Worm (Caenorhabditis elegans) whole organism, midembryonic: ENCODE results near the gene aak-2.

Experiments used
- T22C8.4 ChIP-seq: fragments of 200-800 bp; sonication (Bioruptor generic); IDR thresholded peaks from 2 replicates; pipeline ENCODE4 v1.3.6; 2022; ENCODE audit warnings: missing genetic modification characterization, missing compliant biosample characterization
- cog-1 ChIP-seq: sonication (generic microtip); optimal IDR thresholded peaks from 2 replicates; lab custom pipeline; 2016; ENCODE audit warnings: missing genetic modification characterization, missing compliant biosample characterization
- flt-1 ChIP-seq: fragments of 200-800 bp; sonication (Bioruptor generic); IDR thresholded peaks from 2 replicates; pipeline ENCODE4 v1.3.6; 2022; ENCODE audit warnings: missing genetic modification characterization, missing compliant biosample characterization
- klf-2 ChIP-seq: fragments of 200-800 bp; sonication (Bioruptor generic); conservative IDR thresholded peaks from 2 replicates; pipeline ENCODE4 v1.3.6; 2022; ENCODE audit warnings: missing genetic modification reagents, missing genetic modification characterization, missing compliant biosample characterization
- med-1 ChIP-seq: sonication (generic microtip); optimal IDR thresholded peaks from 2 replicates; lab custom pipeline; 2017; ENCODE audit warnings: missing genetic modification characterization, mild to moderate bottlenecking, missing compliant biosample characterization, antibody characterized with exemption, missing genetic modification reagents; ENCODE audit not compliant: insufficient read depth
- ref-1 ChIP-seq: fragments of 200-800 bp; sonication (Bioruptor generic); conservative IDR thresholded peaks from 2 replicates; pipeline ENCODE4 v1.3.6; 2022; ENCODE audit warnings: missing genetic modification reagents, missing genetic modification characterization, missing compliant biosample characterization
- tab-1 ChIP-seq: fragments of 200-800 bp; sonication (Bioruptor generic); IDR thresholded peaks from 2 replicates; pipeline ENCODE4 v1.3.6; 2022; ENCODE audit warnings: missing genetic modification characterization, missing compliant biosample characterization
- ztf-23 ChIP-seq: fragments of 200-800 bp; sonication (Bioruptor generic); IDR thresholded peaks from 2 replicates; pipeline ENCODE4 v1.3.6; 2022; ENCODE audit warnings: missing genetic modification reagents, missing genetic modification characterization, missing compliant biosample characterization
- ztf-29 ChIP-seq: fragments of 200-800 bp; sonication (Bioruptor generic); IDR thresholded peaks from 2 replicates; pipeline ENCODE4 v1.3.6; 2022; ENCODE audit warnings: missing genetic modification reagents, missing genetic modification characterization, missing compliant biosample characterization

Gene aak-2

DNA sequence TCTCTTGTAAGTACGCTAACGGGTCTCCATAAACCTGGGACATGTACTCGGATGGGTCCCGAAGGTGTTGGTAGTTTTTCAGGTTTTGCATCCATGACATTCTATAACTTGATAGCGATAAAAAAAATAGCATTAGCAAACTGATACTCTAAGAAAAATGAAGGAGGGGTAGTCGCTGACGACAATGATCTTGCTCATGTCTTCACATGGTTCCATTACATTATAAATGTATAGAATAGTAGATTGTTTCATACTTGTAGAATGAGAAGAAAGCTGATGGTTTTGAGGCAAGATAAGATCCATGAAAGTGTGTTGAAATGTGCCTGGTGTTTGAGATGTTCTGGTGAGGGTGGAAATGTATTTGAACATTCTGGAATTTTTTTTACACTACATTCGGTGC is 11.1 kb downstream of the aak-2 start, which contains the start of gene mec-4:
TSS of gene mec-4 (minus strand) at position 101 of the 400 bp plus-strand sequence.
- TF ChIP-seq ztf-29 (GFP tag; lab: Robert Waterston, UW) (no peak), ztf-23 (GFP tag; lab: Robert Waterston, UW) (no peak), med-1 (GFP tag; lab: Kevin White, UChicago) (no peak), klf-2 (GFP tag; lab: Robert Waterston, UW) (no peak), T22C8.4 (GFP tag; lab: Robert Waterston, UW) (no peak), flt-1 (GFP tag; lab: Robert Waterston, UW) (no peak), cog-1 (no peak), tab-1 (no peak), ref-1 (GFP tag; lab: Robert Waterston, UW) (no peak)

DNA sequence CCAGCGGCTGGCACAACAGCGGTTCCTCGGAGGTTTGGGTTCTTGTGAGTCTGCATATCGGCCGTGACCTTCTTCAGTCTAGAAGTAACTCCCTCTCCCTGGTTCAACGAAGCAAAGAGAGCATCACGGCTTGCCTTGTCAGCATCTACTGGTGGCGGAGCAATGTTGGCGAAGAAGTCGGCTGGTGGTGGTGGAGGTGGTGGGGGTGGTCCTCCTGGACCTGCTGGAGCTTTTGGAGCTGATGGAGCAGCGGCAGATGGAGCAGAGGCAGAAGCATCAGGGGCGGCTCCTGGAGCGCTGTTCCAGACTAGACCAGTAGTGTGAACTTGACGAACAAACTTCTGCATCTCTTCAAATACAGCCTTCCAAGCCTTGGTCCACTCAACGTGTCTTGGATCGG is 12.6 kb downstream of the aak-2 start:
- TF ChIP-seq ref-1 (GFP tag; lab: Robert Waterston, UW) (no peak), cog-1 (no peak), tab-1 (no peak), klf-2 (GFP tag; lab: Robert Waterston, UW) (no peak), flt-1 (GFP tag; lab: Robert Waterston, UW) (no peak), T22C8.4 (GFP tag; lab: Robert Waterston, UW) (no peak), ztf-23 (GFP tag; lab: Robert Waterston, UW) (no peak), ztf-29 (GFP tag; lab: Robert Waterston, UW) (no peak)

DNA sequence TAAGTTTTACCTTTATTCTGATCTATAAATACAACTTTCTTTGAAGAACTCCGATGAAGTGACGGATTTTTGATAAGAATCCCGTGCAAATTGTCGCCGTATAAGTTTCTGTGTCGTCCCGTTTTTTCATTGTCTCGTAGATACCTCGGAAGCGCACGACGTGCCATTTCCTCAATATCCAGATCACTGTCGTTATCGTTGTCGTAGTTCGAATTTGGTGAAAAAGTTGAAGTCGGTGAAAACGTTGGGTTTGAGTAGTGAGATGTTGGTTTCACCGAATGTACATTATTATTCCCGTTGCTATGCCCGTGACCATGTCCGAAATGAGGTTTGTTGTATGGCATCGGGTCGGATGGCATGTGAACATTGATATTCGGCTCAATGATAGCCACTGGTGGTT is 13.8 kb downstream of the aak-2 start:
- TF ChIP-seq ref-1 (GFP tag; lab: Robert Waterston, UW), result no peak
- TF ChIP-seq cog-1, result no peak
- TF ChIP-seq flt-1 (GFP tag; lab: Robert Waterston, UW), result no peak
- no peak for TF ChIP-seq med-1 (GFP tag; lab: Kevin White, UChicago)
- TF ChIP-seq T22C8.4 (GFP tag; lab: Robert Waterston, UW), result no peak
- no peak for TF ChIP-seq tab-1
- no peak for TF ChIP-seq ztf-23 (GFP tag; lab: Robert Waterston, UW)
- no peak for TF ChIP-seq klf-2 (GFP tag; lab: Robert Waterston, UW)

DNA sequence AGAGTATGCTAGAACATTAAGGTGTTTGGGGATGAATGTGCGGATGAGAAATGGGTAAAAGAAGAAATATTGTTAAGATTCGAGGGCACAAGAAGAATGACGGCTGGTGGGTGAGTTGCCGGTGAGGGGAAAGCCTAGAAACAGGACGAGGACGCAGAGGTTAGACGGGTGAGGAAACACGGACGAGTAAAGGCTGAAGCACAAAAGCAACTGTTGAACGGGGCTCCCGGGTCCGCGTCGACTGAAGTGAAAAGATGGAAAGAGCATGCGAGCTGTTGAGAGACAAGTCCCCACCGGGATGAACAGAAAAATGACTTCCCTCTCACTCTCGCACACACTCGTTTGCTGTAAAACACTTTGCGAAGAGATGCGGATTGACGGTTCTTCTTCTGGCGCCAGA is 16.1 kb downstream of the aak-2 start:
- TF ChIP-seq ref-1 (GFP tag; lab: Robert Waterston, UW) (no peak), cog-1 (no peak)

DNA sequence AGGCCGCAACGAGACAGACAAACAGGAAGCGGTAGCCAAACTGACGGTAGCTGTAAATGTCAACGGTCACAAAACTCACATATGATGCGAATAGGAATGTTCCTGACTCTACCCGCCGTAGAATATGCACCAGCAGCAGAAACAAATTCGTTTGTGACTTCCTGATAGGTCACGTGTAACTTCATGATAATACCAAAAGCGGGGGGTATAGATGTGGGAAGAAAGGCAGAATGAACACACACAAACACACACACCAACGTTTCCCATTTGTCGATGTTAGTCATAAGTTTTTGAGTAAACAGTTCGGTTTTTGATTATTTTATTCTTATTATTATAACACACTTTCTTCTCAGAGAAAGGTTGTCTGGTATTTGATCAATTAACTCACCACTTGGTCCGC is 17.3 kb downstream of the aak-2 start:
- TF ChIP-seq flt-1 (GFP tag; lab: Robert Waterston, UW), result no peak
- no peak for TF ChIP-seq ref-1 (GFP tag; lab: Robert Waterston, UW)
- TF ChIP-seq med-1 (GFP tag; lab: Kevin White, UChicago), result no peak

DNA sequence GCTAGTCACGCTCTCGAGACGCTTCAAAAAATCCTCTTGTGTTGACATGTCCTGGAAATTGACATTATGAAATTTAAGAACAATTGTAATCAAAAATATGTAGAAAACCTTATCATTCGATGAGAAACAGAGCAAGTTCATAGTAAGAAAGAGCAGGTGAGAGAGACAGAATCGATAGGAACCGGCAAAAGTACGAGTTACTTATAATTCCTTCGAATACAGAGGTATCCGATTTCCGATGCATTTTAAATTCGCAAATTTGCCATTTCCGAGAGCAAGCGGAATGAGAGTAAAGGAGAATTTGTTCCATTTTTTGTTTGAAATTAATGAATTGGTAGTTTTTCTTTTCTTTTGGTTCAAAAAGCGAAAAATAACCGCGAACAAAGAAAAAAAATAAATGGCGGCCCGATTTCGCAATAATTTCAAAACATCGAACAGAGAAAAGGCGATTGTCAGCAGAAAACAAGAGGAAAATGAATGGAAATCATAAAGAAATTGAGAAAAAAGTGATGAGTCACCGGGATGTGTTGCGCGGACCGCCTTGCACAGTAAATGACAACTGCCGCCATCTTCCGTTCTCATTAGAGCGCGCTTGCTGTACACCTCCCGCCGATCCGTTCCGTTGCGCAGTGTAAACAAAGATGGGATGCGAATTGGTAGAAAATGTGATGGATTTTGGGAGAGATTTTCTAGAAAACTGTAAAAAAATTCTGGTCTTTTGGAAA is 17.9 kb downstream of the aak-2 start, which contains the start of gene cas-1:
TSS of gene cas-1 (minus strand) at position 51 of the 725 bp plus-strand sequence.
- no peak for TF ChIP-seq T22C8.4 (GFP tag; lab: Robert Waterston, UW)
- TF ChIP-seq klf-2 (GFP tag; lab: Robert Waterston, UW), result no peak
- TF ChIP-seq ztf-29 (GFP tag; lab: Robert Waterston, UW), result no peak
- no peak for TF ChIP-seq tab-1
- peak; percentile 32; the same call in 1 of the 2 replicates for TF ChIP-seq flt-1 (GFP tag; lab: Robert Waterston, UW)
- TF ChIP-seq ztf-23 (GFP tag; lab: Robert Waterston, UW), result no peak
- no peak for TF ChIP-seq ref-1 (GFP tag; lab: Robert Waterston, UW)
- no peak for TF ChIP-seq cog-1

DNA sequence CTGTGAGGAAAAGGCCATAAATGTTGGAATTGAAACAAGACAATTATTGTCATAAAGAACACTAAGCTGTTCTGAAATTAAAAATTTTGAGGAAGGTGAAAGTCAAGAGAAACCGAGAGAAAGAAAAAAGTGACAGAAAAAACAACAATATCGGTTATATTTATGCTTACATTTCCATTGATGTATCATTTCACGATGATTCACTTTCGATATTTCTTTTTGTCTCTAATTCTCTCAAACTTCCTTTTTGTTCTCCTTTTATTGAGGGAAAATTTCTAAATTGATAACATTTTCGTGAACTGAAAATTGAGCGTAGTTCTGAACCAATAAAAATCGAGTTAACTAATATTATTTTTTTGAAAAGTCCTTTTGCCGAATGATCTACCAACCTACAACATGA is 19.0 kb downstream of the aak-2 start:
- no peak for TF ChIP-seq ref-1 (GFP tag; lab: Robert Waterston, UW)
- TF ChIP-seq T22C8.4 (GFP tag; lab: Robert Waterston, UW), result no peak
- TF ChIP-seq ztf-23 (GFP tag; lab: Robert Waterston, UW), result no peak
- no peak for TF ChIP-seq flt-1 (GFP tag; lab: Robert Waterston, UW)
- TF ChIP-seq klf-2 (GFP tag; lab: Robert Waterston, UW), result no peak
- no peak for TF ChIP-seq cog-1
- TF ChIP-seq ztf-29 (GFP tag; lab: Robert Waterston, UW), result no peak
- no peak for TF ChIP-seq med-1 (GFP tag; lab: Kevin White, UChicago)
- no peak for TF ChIP-seq tab-1

DNA sequence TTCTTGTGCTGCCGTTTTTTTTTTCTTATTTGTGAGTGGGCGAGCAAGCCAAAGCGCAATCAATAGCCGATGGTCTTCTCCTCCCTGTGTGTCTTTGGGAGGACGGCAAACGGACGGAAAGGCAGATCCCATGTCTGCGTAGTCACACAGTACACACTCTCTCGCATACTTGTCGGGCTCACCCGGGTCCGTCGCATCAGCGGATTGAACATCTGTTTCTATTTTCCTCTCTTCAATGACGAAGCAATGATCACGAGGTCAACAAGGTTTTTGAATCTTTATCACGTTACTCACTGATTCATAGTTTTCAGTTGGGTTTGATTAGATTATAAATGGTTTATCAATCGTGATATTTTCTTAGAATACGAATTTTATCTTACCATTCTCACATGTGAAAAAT is 19.6 kb downstream of the aak-2 start:
- 0 out of 2 replicates have a peak, but pooled peaks have one; percentile 36 for TF ChIP-seq flt-1 (GFP tag; lab: Robert Waterston, UW)
- no peak for TF ChIP-seq ref-1 (GFP tag; lab: Robert Waterston, UW)

DNA sequence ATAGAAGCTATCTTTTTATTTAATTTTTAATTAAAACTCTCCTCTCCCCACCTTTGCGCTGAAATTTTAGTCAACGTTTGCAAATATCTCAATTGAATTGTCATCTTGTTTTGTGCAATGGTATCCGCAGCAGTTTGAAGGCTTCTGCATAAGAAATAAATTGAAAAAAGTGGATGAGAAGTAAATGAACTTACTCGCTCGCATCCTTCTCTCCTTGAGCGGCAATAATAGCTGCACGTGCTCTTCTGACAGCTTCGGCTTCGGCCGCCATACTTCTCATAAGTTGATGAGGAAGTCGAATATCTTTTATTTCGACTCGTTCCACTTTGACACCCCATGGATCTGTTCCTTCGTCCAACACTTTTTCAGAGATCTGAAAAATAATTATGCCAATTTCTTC is 21.0 kb downstream of the aak-2 start:
- no peak for TF ChIP-seq ztf-29 (GFP tag; lab: Robert Waterston, UW)
- no peak for TF ChIP-seq ztf-23 (GFP tag; lab: Robert Waterston, UW)
- TF ChIP-seq cog-1, result no peak
- TF ChIP-seq tab-1, result no peak
- no peak for TF ChIP-seq med-1 (GFP tag; lab: Kevin White, UChicago)

DNA sequence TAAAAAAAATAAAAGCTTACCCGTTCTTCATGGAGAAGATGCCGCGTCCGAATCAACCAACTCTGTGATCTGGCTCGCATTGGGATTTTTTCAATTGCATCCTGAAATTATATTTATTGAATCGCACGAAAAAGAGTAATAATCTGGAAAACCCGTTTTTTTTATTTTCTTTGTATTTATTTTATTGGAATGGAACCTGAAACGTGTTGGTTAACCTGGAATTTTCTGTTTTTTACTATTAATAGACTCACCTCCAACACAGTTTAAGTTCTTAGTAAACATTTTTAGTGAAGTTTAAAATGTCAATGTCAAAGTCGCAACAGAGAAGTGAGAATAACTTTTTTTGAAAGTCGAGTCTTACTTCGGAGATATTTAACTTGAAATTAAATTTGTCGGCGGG is 22.4 kb downstream of the aak-2 start:
- TF ChIP-seq T22C8.4 (GFP tag; lab: Robert Waterston, UW) (no peak), cog-1 (no peak), ztf-23 (GFP tag; lab: Robert Waterston, UW) (no peak), flt-1 (GFP tag; lab: Robert Waterston, UW) (no peak), ztf-29 (GFP tag; lab: Robert Waterston, UW) (no peak), tab-1 (no peak), med-1 (GFP tag; lab: Kevin White, UChicago) (no peak), klf-2 (GFP tag; lab: Robert Waterston, UW) (no peak), ref-1 (GFP tag; lab: Robert Waterston, UW) (no peak)
